Worm (Caenorhabditis elegans) whole organism, midembryonic: Measurements from ENCODE around the gene kqt-1.

Experiments
- T22C8.4 ChIP-seq: fragments of 200-800 bp; sonication (Bioruptor generic); IDR thresholded peaks from 2 replicates; pipeline ENCODE4 v1.3.6; 2022; ENCODE audit warnings: missing genetic modification characterization, missing compliant biosample characterization
- cog-1 ChIP-seq: sonication (generic microtip); optimal IDR thresholded peaks from 2 replicates; lab custom pipeline; 2016; ENCODE audit warnings: missing genetic modification characterization, missing compliant biosample characterization
- tab-1 ChIP-seq: fragments of 200-800 bp; sonication (Bioruptor generic); IDR thresholded peaks from 2 replicates; pipeline ENCODE4 v1.3.6; 2022; ENCODE audit warnings: missing genetic modification characterization, missing compliant biosample characterization
- ztf-29 ChIP-seq: fragments of 200-800 bp; sonication (Bioruptor generic); IDR thresholded peaks from 2 replicates; pipeline ENCODE4 v1.3.6; 2022; ENCODE audit warnings: missing genetic modification reagents, missing genetic modification characterization, missing compliant biosample characterization

- TF ChIP-seq tab-1 (GFP tag; lab: Robert Waterston, UW) (no peak), T22C8.4 (GFP tag; lab: Robert Waterston, UW) (no peak), ztf-29 (GFP tag; lab: Robert Waterston, UW) (no peak), cog-1 (tag; lab: Kevin White, UChicago) (no peak)
These were observed 27.1 kb upstream of the kqt-1 start for ce11 chrX:6591674-6592073.
